Worm (Caenorhabditis elegans): Measurements from ENCODE around the gene F35E8.13.

Gene F35E8.13

ce11 chrV:15885967-15886366 is 37.1 kb upstream of the F35E8.13 start, which contains the start of gene T06C12.9:
TSS of gene T06C12.9 (minus strand) at chrV:15886067.
- TF ChIP-seq pat-9 (tag; optimal IDR thresholded peaks at IDR 0.05) (no peak), unc-86 (tag; optimal IDR thresholded peaks at IDR 0.05) (no peak), pag-3 (tag; optimal IDR thresholded peaks at IDR 0.05; ENCODE audit: borderline replicate concordance) (no peak), T23F11.4 (GFP tag; optimal IDR thresholded peaks at IDR 0.05) (no peak), hlh-8 (tag; optimal IDR thresholded peaks at IDR 0.05) (no peak), sox-2 (GFP tag; IDR thresholded peaks at IDR 0.05) (no peak), pha-4 (tag; optimal IDR thresholded peaks at IDR 0.05) (no peak), hlh-13 (GFP tag; optimal IDR thresholded peaks at IDR 0.05) (no peak), ceh-9 (tag; optimal IDR thresholded peaks at IDR 0.05) (no peak), sdc-2 (tag; optimal IDR thresholded peaks at IDR 0.05) (no peak), ceh-19 (GFP tag; optimal IDR thresholded peaks at IDR 0.05) (no peak), ttx-3 (tag; optimal IDR thresholded peaks at IDR 0.05) (no peak), pha-2 (tag; optimal IDR thresholded peaks at IDR 0.05) (no peak), F13H6.1 (tag; optimal IDR thresholded peaks at IDR 0.05) (no peak), hlh-15 (tag; optimal IDR thresholded peaks at IDR 0.05) (no peak), nhr-11 (tag; optimal IDR thresholded peaks at IDR 0.05) (no peak), ceh-48 (tag; optimal IDR thresholded peaks at IDR 0.05) (no peak), zip-5 (tag; optimal IDR thresholded peaks at IDR 0.05) (no peak), ceh-2 (tag; optimal IDR thresholded peaks at IDR 0.05) (no peak)

ce11 chrV:15887708-15888295 is 35.3 kb upstream of the F35E8.13 start:
- TF ChIP-seq sox-2 (GFP tag; IDR thresholded peaks at IDR 0.05) (no peak), elt-2 (tag; optimal IDR thresholded peaks at IDR 0.05) (peak; percentile 66), nfya-1 (tag; optimal IDR thresholded peaks at IDR 0.05) (peak; percentile 34)

- TF ChIP-seq npax-4 (tag; optimal IDR thresholded peaks at IDR 0.05): no peak
- TF ChIP-seq ceh-22 (tag; optimal IDR thresholded peaks at IDR 0.05): no peak
- no peak for TF ChIP-seq ceh-31 (tag; optimal IDR thresholded peaks at IDR 0.05)
- no peak for TF ChIP-seq C08G9.2 (tag; optimal IDR thresholded peaks at IDR 0.05)
- TF ChIP-seq sdc-2 (tag; optimal IDR thresholded peaks at IDR 0.05): no peak
- TF ChIP-seq che-1 (tag; optimal IDR thresholded peaks at IDR 0.05): no peak
- TF ChIP-seq nhr-11 (tag; optimal IDR thresholded peaks at IDR 0.05): no peak
- TF ChIP-seq dve-1 (tag; optimal IDR thresholded peaks at IDR 0.05): no peak
- TF ChIP-seq ceh-14 (tag; optimal IDR thresholded peaks at IDR 0.05): no peak
- TF ChIP-seq Y22D7AL.16 (tag; optimal IDR thresholded peaks at IDR 0.05): no peak
- TF ChIP-seq elt-4 (tag; optimal IDR thresholded peaks at IDR 0.05): no peak
- no peak for TF ChIP-seq ceh-6 (GFP tag; optimal IDR thresholded peaks at IDR 0.05)
- TF ChIP-seq fkh-6 (tag; optimal IDR thresholded peaks at IDR 0.05): no peak
Observed at ce11 chrV:15888751-15889150, 34.3 kb upstream of the F35E8.13 start, which contains the start of gene cgt-1. TSS of gene cgt-1 (minus strand) at chrV:15888851.

ce11 chrV:15890115-15890514 is 33.0 kb upstream of the F35E8.13 start:
- TF ChIP-seq hlh-30 (tag; optimal IDR thresholded peaks at IDR 0.05; ENCODE audit: insufficient read depth): no peak
- TF ChIP-seq ceh-6 (GFP tag; optimal IDR thresholded peaks at IDR 0.05): no peak
- TF ChIP-seq tbx-7 (tag; optimal IDR thresholded peaks at IDR 0.05): no peak
- no peak for TF ChIP-seq rnt-1 (tag; optimal IDR thresholded peaks at IDR 0.05)
- TF ChIP-seq pros-1 (tag; optimal IDR thresholded peaks at IDR 0.05): no peak
- no peak for TF ChIP-seq npax-4 (tag; optimal IDR thresholded peaks at IDR 0.05)
- TF ChIP-seq ets-4 (tag; optimal IDR thresholded peaks at IDR 0.05): no peak
- no peak for TF ChIP-seq pag-3 (tag; optimal IDR thresholded peaks at IDR 0.05; ENCODE audit: borderline replicate concordance)
- TF ChIP-seq odd-2 (tag; optimal IDR thresholded peaks at IDR 0.05): no peak
- no peak for TF ChIP-seq elt-2 (tag; optimal IDR thresholded peaks at IDR 0.05)
- no peak for TF ChIP-seq fkh-10 (GFP tag; optimal IDR thresholded peaks at IDR 0.05)
- TF ChIP-seq sdc-2 (tag; optimal IDR thresholded peaks at IDR 0.05): no peak
- TF ChIP-seq eyg-1 (tag; optimal IDR thresholded peaks at IDR 0.05): no peak
- no peak for TF ChIP-seq fkh-6 (tag; optimal IDR thresholded peaks at IDR 0.05)
- TF ChIP-seq ceh-24 (tag; optimal IDR thresholded peaks at IDR 0.05): no peak
- TF ChIP-seq ceh-48 (tag; optimal IDR thresholded peaks at IDR 0.05): no peak
- no peak for TF ChIP-seq nhr-232 (tag; optimal IDR thresholded peaks at IDR 0.05)
